Fruit fly (Drosophila melanogaster): ENCODE results near the gene Smyd5.

The Smyd5 gene

dm6 chr3R:21218733-21219165, at the start of gene Smyd5, which contains the start of gene Oga:
TSS of gene Smyd5 (minus strand) at chr3R:21218791.
TSS of gene Oga (plus strand) at chr3R:21219077.
- TF ChIP-seq CG6254 (GFP tag; optimal IDR thresholded peaks at IDR 0.05) = peak; percentile 100
- TF ChIP-seq CG13894 (tag; optimal IDR thresholded peaks at IDR 0.05) = no peak
- TF ChIP-seq tgo (GFP tag; IDR thresholded peaks at IDR 0.05) = no peak
- no peak for TF ChIP-seq CG13775 (GFP tag; optimal IDR thresholded peaks at IDR 0.05)
- no peak for TF ChIP-seq CG31388 (GFP tag; optimal IDR thresholded peaks at IDR 0.05)
- TF ChIP-seq Ravus (GFP tag; IDR thresholded peaks at IDR 0.05) = no peak
- peak; percentile 68 for TF ChIP-seq MBD-R2 (GFP tag; IDR thresholded peaks at IDR 0.05)
- TF ChIP-seq CG17361 (GFP tag; IDR thresholded peaks at IDR 0.05) = peak; percentile 44; the same call in 2 of the 3 replicates
- TF ChIP-seq YL-1 (GFP tag; optimal IDR thresholded peaks at IDR 0.05) = peak; percentile 91
- TF ChIP-seq CG18764 (GFP tag; optimal IDR thresholded peaks at IDR 0.05) = peak; percentile 20
- no peak; the same call in none of the 2 replicates for TF ChIP-seq CG10366 (GFP tag; IDR thresholded peaks at IDR 0.05)
- TF ChIP-seq lab (GFP tag; optimal IDR thresholded peaks at IDR 0.05) = no peak
- TF ChIP-seq zen2 (GFP tag; IDR thresholded peaks at IDR 0.05; ENCODE audit: partially characterized antibody) = peak; percentile 89
- TF ChIP-seq row (GFP tag; IDR thresholded peaks at IDR 0.05) = peak; percentile 58
- TF ChIP-seq zfh2 (GFP tag; optimal IDR thresholded peaks at IDR 0.05) = peak; percentile 60
- TF ChIP-seq pros (GFP tag; optimal IDR thresholded peaks at IDR 0.05) = no peak
- TF ChIP-seq CG31441 (GFP tag; IDR thresholded peaks at IDR 0.05) = no peak
- TF ChIP-seq Dek (tag; optimal IDR thresholded peaks at IDR 0.05) = peak; percentile 1
- no peak for TF ChIP-seq CG3995 (GFP tag; optimal IDR thresholded peaks at IDR 0.05)
- TF ChIP-seq CG4360 (GFP tag; IDR thresholded peaks at IDR 0.05) = no peak
- TF ChIP-seq CG11696 (GFP tag; IDR thresholded peaks at IDR 0.05) = no peak
- no peak for TF ChIP-seq Vsx1 (GFP tag; optimal IDR thresholded peaks at IDR 0.05)
- TF ChIP-seq lmd (GFP tag; IDR thresholded peaks at IDR 0.05) = no peak
- TF ChIP-seq dm (GFP tag; optimal IDR thresholded peaks at IDR 0.05) = peak; percentile 85
- no peak for TF ChIP-seq CG4282 (GFP tag; optimal IDR thresholded peaks at IDR 0.05)
- TF ChIP-seq Bdp1 (GFP tag; optimal IDR thresholded peaks at IDR 0.05) = peak; percentile 30
- TF ChIP-seq seq (GFP tag; IDR thresholded peaks at IDR 0.05) = no peak
- no peak for TF ChIP-seq corto (GFP tag; optimal IDR thresholded peaks at IDR 0.05)
- TF ChIP-seq CG4707 (GFP tag; optimal IDR thresholded peaks at IDR 0.05) = no peak
- no peak for TF ChIP-seq CG14050 (GFP tag; IDR thresholded peaks at IDR 0.05)
- TF ChIP-seq Usf (GFP tag; optimal IDR thresholded peaks at IDR 0.05) = no peak
- peak; percentile 38 for TF ChIP-seq CG16863 (GFP tag; optimal IDR thresholded peaks at IDR 0.05)
- peak in 1 of 3 experiments; percentile 49 for TF ChIP-seq Stat92E (GFP tag; optimal IDR thresholded peaks at IDR 0.05)
- peak; percentile 94 for TF ChIP-seq Myb (GFP tag; optimal IDR thresholded peaks at IDR 0.05)
- no peak for TF ChIP-seq pb (GFP tag; optimal IDR thresholded peaks at IDR 0.05)
- no peak for TF ChIP-seq Meics (GFP tag; optimal IDR thresholded peaks at IDR 0.05)
- TF ChIP-seq CG2875 (GFP tag; optimal IDR thresholded peaks at IDR 0.05) = peak; percentile 27
- no peak for TF ChIP-seq vfl (GFP tag; optimal IDR thresholded peaks at IDR 0.05)
- TF ChIP-seq CG2129 (GFP tag; IDR thresholded peaks at IDR 0.05; ENCODE audit: partially characterized antibody) = peak; percentile 75
- no peak for TF ChIP-seq br (optimal IDR thresholded peaks at IDR 0.05)
- TF ChIP-seq fu2 (GFP tag; optimal IDR thresholded peaks at IDR 0.05) = peak; percentile 11
- TF ChIP-seq Elba2 (GFP tag; optimal IDR thresholded peaks at IDR 0.05) = peak; percentile 72
- TF ChIP-seq Asciz (GFP tag; optimal IDR thresholded peaks at IDR 0.05) = no peak
- no peak for TF ChIP-seq CG10979 (tag; optimal IDR thresholded peaks at IDR 0.05)
- peak; percentile 94 for TF ChIP-seq HLH4C (GFP tag; IDR thresholded peaks at IDR 0.05; ENCODE audit: partially characterized antibody)
- peak; percentile 29 for TF ChIP-seq ind (GFP tag; optimal IDR thresholded peaks at IDR 0.05)
- TF ChIP-seq kay (GFP tag; optimal IDR thresholded peaks at IDR 0.05) = no peak
- peak; percentile 95 for TF ChIP-seq Dref (GFP tag; IDR thresholded peaks at IDR 0.05)
- peak; percentile 81 for TF ChIP-seq CG14710 (tag; optimal IDR thresholded peaks at IDR 0.05)
- no peak for TF ChIP-seq CG8765 (GFP tag; IDR thresholded peaks at IDR 0.05)
- no peak for TF ChIP-seq Lim3 (GFP tag; IDR thresholded peaks at IDR 0.05)
- TF ChIP-seq Fer1 (GFP tag; optimal IDR thresholded peaks at IDR 0.05) = no peak
